Fruit fly (Drosophila melanogaster) whole organism, embryonic: ENCODE data around the gene CG14020.

Source experiments
- CG1024 ChIP-seq: fragments of 200-800 bp; sonication (Bioruptor generic); IDR thresholded peaks from 2 replicates; pipeline ENCODE4 v1.3.6; 2022; ENCODE audit warnings: missing biosample characterization, missing genetic modification characterization
- CG10267 ChIP-seq: fragments of 200-800 bp; sonication (Bioruptor generic); optimal IDR thresholded peaks from 2 replicates; lab custom pipeline; 2018; ENCODE audit warnings: missing biosample characterization, mild to moderate bottlenecking, missing genetic modification characterization, moderate library complexity
- CG10979 ChIP-seq: fragments of 200-800 bp; sonication (Bioruptor generic); optimal IDR thresholded peaks from 2 replicates; lab custom pipeline; 2018; ENCODE audit warnings: missing biosample characterization, mild to moderate bottlenecking, missing genetic modification characterization, moderate library complexity
- CG11247 ChIP-seq: fragments of 200-800 bp; sonication (Bioruptor generic); IDR thresholded peaks from 2 replicates; pipeline ENCODE4 v1.3.6; 2022; ENCODE audit warnings: missing biosample characterization, missing genetic modification characterization
- CG11398 ChIP-seq: fragments of 200-800 bp; sonication (Bioruptor generic); optimal IDR thresholded peaks from 2 replicates; lab custom pipeline; 2016; ENCODE audit warnings: missing biosample characterization, missing genetic modification characterization
- CG11696 ChIP-seq: fragments of 200-800 bp; sonication (Bioruptor generic); IDR thresholded peaks from 2 replicates; pipeline ENCODE4 v1.3.6; 2022; ENCODE audit warnings: missing biosample characterization, missing genetic modification characterization
- CG12155 ChIP-seq: fragments of 200-800 bp; sonication (Bioruptor generic); optimal IDR thresholded peaks from 3 replicates; lab custom pipeline; 2016; ENCODE audit warnings: missing biosample characterization, missing genetic modification characterization
- CG13624 ChIP-seq: fragments of 200-800 bp; sonication (Bioruptor generic); optimal IDR thresholded peaks from 2 replicates; lab custom pipeline; 2016; ENCODE audit warnings: missing biosample characterization, missing genetic modification characterization
- CG14441 ChIP-seq: fragments of 200-800 bp; sonication (Bioruptor generic); IDR thresholded peaks from 2 replicates; pipeline ENCODE4 v1.3.6; 2022; ENCODE audit warnings: missing biosample characterization, missing genetic modification characterization
- CG1603 ChIP-seq: fragments of 200-800 bp; sonication (Bioruptor generic); optimal IDR thresholded peaks from 2 replicates; lab custom pipeline; 2019; ENCODE audit warnings: missing biosample characterization, mild to moderate bottlenecking, missing genetic modification characterization, moderate library complexity
- CG17385 ChIP-seq: fragments of 200-800 bp; sonication (Bioruptor generic); optimal IDR thresholded peaks from 3 replicates; lab custom pipeline; 2018; ENCODE audit warnings: missing biosample characterization, mild to moderate bottlenecking, missing genetic modification characterization
- CG17829 ChIP-seq: fragments of 200-800 bp; optimal IDR thresholded peaks from 2 replicates; lab custom pipeline; 2019; ENCODE audit warnings: missing biosample characterization, mild to moderate bottlenecking, missing genetic modification characterization, moderate library complexity
- CG18476 ChIP-seq: fragments of 200-800 bp; sonication (Bioruptor generic); optimal IDR thresholded peaks from 2 replicates; lab custom pipeline; 2016; ENCODE audit warnings: missing biosample characterization, mild to moderate bottlenecking, missing genetic modification characterization
- CG2889 ChIP-seq: fragments of 200-800 bp; sonication (Bioruptor generic); IDR thresholded peaks from 3 replicates; pipeline ENCODE4 v1.3.6; 2022; ENCODE audit warnings: missing biosample characterization, missing genetic modification characterization
- CG30020 ChIP-seq: fragments of 200-800 bp; optimal IDR thresholded peaks from 2 replicates; lab custom pipeline; 2019; ENCODE audit warnings: missing biosample characterization, mild to moderate bottlenecking, missing genetic modification characterization, moderate library complexity
- CG4854 ChIP-seq: fragments of 200-800 bp; sonication (Bioruptor generic); optimal IDR thresholded peaks from 2 replicates; lab custom pipeline; 2016; ENCODE audit warnings: missing biosample characterization, missing genetic modification characterization, inconsistent platforms
- CG6175 ChIP-seq: fragments of 200-800 bp; sonication (Bioruptor generic); IDR thresholded peaks from 3 replicates; pipeline ENCODE4 v1.3.6; 2022; ENCODE audit warnings: missing biosample characterization, missing genetic modification characterization
- CG6689 ChIP-seq: fragments of 200-800 bp; sonication (Bioruptor generic); IDR thresholded peaks from 2 replicates; pipeline ENCODE4 v1.3.6; 2022; ENCODE audit warnings: missing biosample characterization, missing genetic modification characterization
- CG7963 ChIP-seq: fragments of 200-800 bp; sonication (Bioruptor generic); IDR thresholded peaks from 3 replicates; pipeline ENCODE4 v1.3.6; 2022; ENCODE audit warnings: missing biosample characterization, missing genetic modification characterization; ENCODE audit not compliant: partially characterized antibody
- CG9437 ChIP-seq: fragments of 200-800 bp; sonication (Bioruptor generic); optimal IDR thresholded peaks from 2 replicates; lab custom pipeline; 2018; ENCODE audit warnings: missing biosample characterization, mild to moderate bottlenecking, missing genetic modification characterization
- Dp ChIP-seq: fragments of 200-800 bp; sonication (Bioruptor generic); optimal IDR thresholded peaks from 2 replicates; lab custom pipeline; 2018; ENCODE audit warnings: missing biosample characterization, mild to moderate bottlenecking, missing genetic modification characterization, moderate library complexity
- GATAe ChIP-seq: fragments of 200-800 bp; sonication (Bioruptor generic); conservative IDR thresholded peaks from 2 replicates; pipeline ENCODE4 v1.3.6; 2022; ENCODE audit warnings: missing biosample characterization, missing genetic modification characterization
- Hr78 ChIP-seq, 2 experiments: fragments of 200-800 bp in 1 of 2; fragments of >200 bp in 1 of 2; sonication (Bioruptor generic) in 1 of 2; optimal IDR thresholded peaks; 2 replicates each; lab custom pipeline; 2017 to 2019; ENCODE audit warnings: missing biosample characterization in 2 of 2, missing genetic modification characterization in 2 of 2, mild to moderate bottlenecking in 1 of 2, moderate library complexity in 1 of 2
- NC2α ChIP-seq: fragments of 200-800 bp; sonication (Bioruptor generic); optimal IDR thresholded peaks from 2 replicates; lab custom pipeline; 2016; ENCODE audit warnings: missing biosample characterization, missing genetic modification characterization
- NC2β ChIP-seq: fragments of 200-800 bp; sonication (Bioruptor generic); optimal IDR thresholded peaks from 2 replicates; lab custom pipeline; 2016; ENCODE audit warnings: missing biosample characterization, missing genetic modification characterization
- Taf1 ChIP-seq: fragments of 200-800 bp; sonication (Bioruptor generic); IDR thresholded peaks from 2 replicates; pipeline ENCODE4 v1.3.6; 2022; ENCODE audit warnings: missing biosample characterization, missing genetic modification characterization
- al ChIP-seq: fragments of 200-800 bp; sonication (Bioruptor generic); IDR thresholded peaks from 2 replicates; pipeline ENCODE4 v1.3.6; 2022; ENCODE audit warnings: missing biosample characterization, missing genetic modification characterization
- ase ChIP-seq: fragments of 200-800 bp; sonication (Bioruptor generic); IDR thresholded peaks from 3 replicates; pipeline ENCODE4 v1.3.6; 2022; ENCODE audit warnings: missing biosample characterization, missing genetic modification characterization
- bcd ChIP-seq: fragments of 200-800 bp; sonication (Bioruptor generic); optimal IDR thresholded peaks from 2 replicates; lab custom pipeline; 2017; ENCODE audit warnings: missing biosample characterization, mild to moderate bottlenecking, missing genetic modification characterization
- cad ChIP-seq: fragments of >200 bp; optimal IDR thresholded peaks from 2 replicates; lab custom pipeline; 2017; ENCODE audit warnings: missing biosample characterization, missing genetic modification characterization
- danr ChIP-seq: fragments of 200-800 bp; sonication (Bioruptor generic); IDR thresholded peaks from 2 replicates; pipeline ENCODE4 v1.3.6; 2022; ENCODE audit warnings: missing biosample characterization, missing genetic modification characterization
- dmrt11E ChIP-seq: fragments of 200-800 bp; sonication (Bioruptor generic); optimal IDR thresholded peaks from 3 replicates; lab custom pipeline; 2018; ENCODE audit warnings: missing biosample characterization, mild to moderate bottlenecking, missing genetic modification characterization, moderate library complexity
- dysf ChIP-seq: fragments of 200-800 bp; sonication (Bioruptor generic); IDR thresholded peaks from 3 replicates; pipeline ENCODE4 v1.3.6; 2022; ENCODE audit warnings: missing biosample characterization, missing genetic modification characterization
- ems ChIP-seq: fragments of 200-800 bp; sonication (Bioruptor generic); optimal IDR thresholded peaks from 3 replicates; lab custom pipeline; 2016; ENCODE audit warnings: missing biosample characterization, missing genetic modification characterization
- eyg ChIP-seq: fragments of 200-800 bp; sonication (Bioruptor generic); optimal IDR thresholded peaks from 3 replicates; lab custom pipeline; 2016; ENCODE audit warnings: missing biosample characterization, missing genetic modification characterization
- ftz-f1 ChIP-seq: fragments of 200-800 bp; sonication (Bioruptor generic); optimal IDR thresholded peaks from 2 replicates; lab custom pipeline; 2016; ENCODE audit warnings: missing biosample characterization, missing genetic modification characterization
- h ChIP-seq: fragments of >200 bp; optimal IDR thresholded peaks from 2 replicates; lab custom pipeline; 2017
- ham ChIP-seq: fragments of 200-800 bp; sonication (Bioruptor generic); IDR thresholded peaks from 2 replicates; pipeline ENCODE4 v1.3.6; 2022; ENCODE audit warnings: missing biosample characterization, missing genetic modification characterization
- ind ChIP-seq: fragments of 200-800 bp; sonication (Bioruptor generic); optimal IDR thresholded peaks from 3 replicates; lab custom pipeline; 2016; ENCODE audit warnings: missing biosample characterization, missing genetic modification characterization
- insv ChIP-seq, 2 experiments: fragments of 200-800 bp; sonication (Bioruptor generic); optimal IDR thresholded peaks; 3 replicates each; lab custom pipeline; 2016 to 2018; ENCODE audit warnings: missing biosample characterization in 2 of 2, missing genetic modification characterization in 2 of 2
- jing ChIP-seq: fragments of 200-800 bp; sonication (Bioruptor generic); optimal IDR thresholded peaks from 2 replicates; lab custom pipeline; 2018; ENCODE audit warnings: missing biosample characterization, mild to moderate bottlenecking, missing genetic modification characterization
- nerfin-1 ChIP-seq: fragments of 200-800 bp; sonication (Bioruptor generic); optimal IDR thresholded peaks from 3 replicates; lab custom pipeline; 2019; ENCODE audit warnings: missing biosample characterization, mild to moderate bottlenecking, missing genetic modification characterization, moderate library complexity
- nerfin-2 ChIP-seq: fragments of 200-800 bp; sonication (Bioruptor generic); IDR thresholded peaks from 2 replicates; pipeline ENCODE4 v1.3.6; 2022; ENCODE audit warnings: missing biosample characterization, missing genetic modification characterization; ENCODE audit not compliant: partially characterized antibody
- odd ChIP-seq: fragments of 200-800 bp; sonication (Bioruptor generic); optimal IDR thresholded peaks from 2 replicates; lab custom pipeline; 2017; ENCODE audit warnings: missing biosample characterization, mild to moderate bottlenecking, missing genetic modification characterization
- pan ChIP-seq, 4 experiments: fragments of >200 bp in 3 of 4; fragments of 200-800 bp in 1 of 4; sonication (Bioruptor generic) in 1 of 4; optimal IDR thresholded peaks in 3 of 4; IDR thresholded peaks in 1 of 4; 2 replicates each; pipeline versions ENCODE4 v1.3.6 to Lab custom; 2017 to 2022; ENCODE audit warnings: missing biosample characterization in 2 of 4, missing genetic modification characterization in 2 of 4, mixed read lengths in 1 of 4
- phol ChIP-seq: fragments of 200-800 bp; sonication (Bioruptor generic); optimal IDR thresholded peaks from 3 replicates; lab custom pipeline; 2018; ENCODE audit warnings: missing biosample characterization, mild to moderate bottlenecking, missing genetic modification characterization, moderate library complexity
- salm ChIP-seq: fragments of 200-800 bp; sonication (Bioruptor generic); optimal IDR thresholded peaks from 2 replicates; lab custom pipeline; 2018; ENCODE audit warnings: missing biosample characterization, mild to moderate bottlenecking, missing genetic modification characterization
- sob ChIP-seq: fragments of 200-800 bp; sonication (Bioruptor generic); IDR thresholded peaks from 2 replicates; pipeline ENCODE4 v1.3.6; 2022; ENCODE audit warnings: missing biosample characterization, missing genetic modification characterization
- wdn ChIP-seq: fragments of 200-800 bp; sonication (Bioruptor generic); IDR thresholded peaks from 2 replicates; pipeline ENCODE4 v1.3.6; 2022; ENCODE audit warnings: missing biosample characterization, missing genetic modification characterization
- wek ChIP-seq: fragments of 200-800 bp; sonication (Bioruptor generic); optimal IDR thresholded peaks from 3 replicates; lab custom pipeline; 2018; ENCODE audit warnings: missing biosample characterization, mild to moderate bottlenecking, missing genetic modification characterization, moderate library complexity

Gene CG14020

DNA sequence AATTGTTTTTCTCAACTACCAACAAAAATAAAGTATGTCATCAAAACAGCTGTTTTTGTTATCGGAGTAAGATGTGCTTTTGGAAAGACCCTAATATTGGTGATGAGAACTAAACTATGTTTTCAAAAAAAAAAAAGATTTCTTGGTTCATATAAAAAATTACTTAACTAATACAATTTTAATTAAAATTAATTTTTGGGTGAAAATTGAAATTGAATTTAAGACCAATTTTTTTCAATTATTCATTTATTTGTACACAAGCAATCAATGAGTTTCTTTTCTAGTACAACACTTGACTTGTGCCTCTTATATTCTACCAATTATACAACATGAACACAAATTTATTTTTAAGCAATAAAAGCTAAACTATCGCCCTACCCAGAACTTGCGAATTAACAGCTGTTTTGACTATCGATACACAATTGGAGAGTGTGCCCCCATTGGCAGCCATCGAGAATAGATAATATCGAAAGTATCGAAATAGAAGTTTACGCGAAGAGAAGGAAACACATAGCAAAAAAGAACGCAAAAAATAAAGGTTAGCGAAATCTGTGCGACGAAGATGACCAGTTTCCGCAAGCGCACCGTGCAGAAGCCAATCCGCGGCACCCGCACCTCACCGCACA lies 6.4 kb downstream of the CG14020 start, which contains the start of the genes Vps52 and Elp4 (continued):
- TF ChIP-seq pan (optimal IDR thresholded peaks at IDR 0.05; lab: Kevin White, UChicago) (no peak), pan (GFP tag; optimal IDR thresholded peaks at IDR 0.05 in 1 of 2, IDR thresholded peaks at IDR 0.05 in 1 of 2) (peak in 1 of 2 experiments; percentile 76), ems (peak; percentile 16), wek (peak; percentile 69), NC2α (GFP tag; lab: Kevin White, UChicago) (no peak), nerfin-1 (tag; lab: Kevin White, UChicago) (peak; percentile 68), nerfin-2 (GFP tag; lab: Robert Waterston, UW) (peak; percentile 67), danr (GFP tag; lab: Robert Waterston, UW) (no peak), CG11247 (GFP tag; lab: Robert Waterston, UW) (peak; percentile 65), CG9437 (GFP tag; lab: Kevin White, UChicago) (peak; percentile 65), insv (GFP tag; optimal IDR thresholded peaks at IDR 0.05; lab: Kevin White, UChicago) (peak in 1 of 2 experiments; percentile 51), Hr78 (GFP tag; optimal IDR thresholded peaks at IDR 0.05; lab: Kevin White, UChicago) (peak in 1 of 2 experiments; percentile 20), CG13624 (GFP tag; lab: Kevin White, UChicago) (peak; percentile 31), GATAe (GFP tag; lab: Robert Waterston, UW) (no peak), CG7963 (GFP tag; lab: Robert Waterston, UW) (peak; percentile 71), CG11398 (GFP tag; lab: Kevin White, UChicago) (no peak), jing (no peak), Dp (GFP tag; lab: Kevin White, UChicago) (peak; percentile 30), CG10979 (tag; lab: Kevin White, UChicago) (peak; percentile 65), CG11696 (GFP tag; lab: Robert Waterston, UW) (no peak), CG4854 (GFP tag; lab: Kevin White, UChicago) (peak; percentile 53), CG30020 (tag; lab: Kevin White, UChicago) (peak; percentile 82), CG10267 (tag; lab: Kevin White, UChicago) (peak; percentile 75), phol (tag; lab: Kevin White, UChicago) (peak; percentile 85), CG17385 (peak; percentile 66), Taf1 (peak; percentile 29; the same call in 1 of the 2 replicates), dysf (GFP tag; lab: Robert Waterston, UW) (peak; percentile 78), CG6689 (GFP tag; lab: Robert Waterston, UW) (peak; percentile 81), CG14441 (GFP tag; lab: Robert Waterston, UW) (peak; percentile 70), CG12155 (GFP tag; lab: Kevin White, UChicago) (peak; percentile 77), CG6175 (no peak), NC2β (GFP tag; lab: Kevin White, UChicago) (peak; percentile 34), h (lab: Kevin White, UChicago) (no peak), eyg (GFP tag; lab: Kevin White, UChicago) (no peak), sob (GFP tag; lab: Robert Waterston, UW) (peak; percentile 61), ase (peak; percentile 40; the same call in 1 of the 3 replicates), ind (GFP tag; lab: Kevin White, UChicago) (peak; percentile 78), odd (GFP tag; lab: Kevin White, UChicago) (no peak), wdn (GFP tag; lab: Robert Waterston, UW) (peak; percentile 63), al (GFP tag; lab: Robert Waterston, UW) (peak; percentile 53), CG17829 (tag; lab: Kevin White, UChicago) (peak; percentile 80), dmrt11E (tag; lab: Kevin White, UChicago) (peak; percentile 78), CG1603 (peak; percentile 58), CG18476 (GFP tag; lab: Kevin White, UChicago) (no peak), CG1024 (GFP tag; lab: Robert Waterston, UW) (peak; percentile 41; the same call in 1 of the 2 replicates), cad (no peak), ham (GFP tag; lab: Robert Waterston, UW) (no peak), bcd (GFP tag; lab: Kevin White, UChicago) (peak; percentile 71), ftz-f1 (GFP tag; lab: Kevin White, UChicago) (no peak), CG2889 (GFP tag; lab: Robert Waterston, UW) (peak; percentile 47; the same call in 1 of the 3 replicates), salm (no peak)
